Fruit fly (Drosophila melanogaster) whole organism, wandering third instar larva: Measurements from ENCODE around the gene CG32267.

Experiments used
- Abd-B ChIP-seq: fragments of >200 bp; optimal IDR thresholded peaks from 2 replicates; lab custom pipeline; 2017; ENCODE audit warnings: missing biosample characterization, missing genetic modification characterization
- CG32264 ChIP-seq: fragments of 200-800 bp; sonication (Bioruptor generic); optimal IDR thresholded peaks from 2 replicates; lab custom pipeline; 2016; ENCODE audit warnings: missing biosample characterization, missing genetic modification characterization
- CrebA ChIP-seq: fragments of 200-800 bp; sonication (Bioruptor generic); optimal IDR thresholded peaks from 2 replicates; lab custom pipeline; 2016; ENCODE audit warnings: missing biosample characterization, mild to moderate bottlenecking, missing genetic modification characterization, borderline replicate concordance
- Dfd ChIP-seq: fragments of >200 bp; optimal IDR thresholded peaks from 2 replicates; lab custom pipeline; 2017; ENCODE audit warnings: missing biosample characterization, missing genetic modification characterization
- Dif ChIP-seq: fragments of 200-275, 200-300 bp; sonication (Bioruptor generic); optimal IDR thresholded peaks from 2 replicates; lab custom pipeline; 2018; ENCODE audit warnings: missing biosample characterization, missing genetic modification characterization; ENCODE audit not compliant: partially characterized antibody
- GATAd ChIP-seq: sonication (Bioruptor generic); optimal IDR thresholded peaks from 2 replicates; lab custom pipeline; 2016; ENCODE audit warnings: missing biosample characterization, missing genetic modification characterization
- HLH106 ChIP-seq: fragments of 200-800 bp; optimal IDR thresholded peaks from 3 replicates; lab custom pipeline; 2019; ENCODE audit warnings: missing biosample characterization, mild to moderate bottlenecking, missing genetic modification characterization, moderate library complexity
- Hnf4 ChIP-seq: fragments of 200-800 bp; sonication (Bioruptor generic); optimal IDR thresholded peaks from 2 replicates; lab custom pipeline; 2016; ENCODE audit warnings: missing biosample characterization, mild to moderate bottlenecking, missing genetic modification characterization
- Hr78 ChIP-seq: fragments of >200 bp; optimal IDR thresholded peaks from 2 replicates; lab custom pipeline; 2017; ENCODE audit warnings: missing biosample characterization, missing genetic modification characterization
- Hr83 ChIP-seq: fragments of 200-300 bp; sonication (Bioruptor generic); optimal IDR thresholded peaks from 2 replicates; lab custom pipeline; 2016; ENCODE audit warnings: missing biosample characterization, mild to moderate bottlenecking, missing genetic modification characterization, moderate library complexity; ENCODE audit not compliant: poor library complexity, severe bottlenecking
- Jra ChIP-seq: sonication (Bioruptor generic); optimal IDR thresholded peaks from 2 replicates; lab custom pipeline; 2016; ENCODE audit warnings: missing biosample characterization, missing genetic modification characterization
- Mio ChIP-seq: sonication (Bioruptor generic); optimal IDR thresholded peaks from 2 replicates; lab custom pipeline; 2016; ENCODE audit warnings: missing biosample characterization, missing genetic modification characterization
- Myc ChIP-seq: fragments of >200 bp; optimal IDR thresholded peaks from 2 replicates; lab custom pipeline; 2017
- N ChIP-seq: fragments of >200 bp; optimal IDR thresholded peaks from 2 replicates; lab custom pipeline; 2018; ENCODE audit warnings: missing biosample characterization, missing external identifiers, missing genetic modification characterization
- OdsH ChIP-seq: fragments of 200-800 bp; sonication (Bioruptor generic); optimal IDR thresholded peaks from 2 replicates; lab custom pipeline; 2016; ENCODE audit warnings: missing biosample characterization, mild to moderate bottlenecking, missing genetic modification characterization
- Rel ChIP-seq, 2 experiments: fragments of 200-800 bp; sonication (Bioruptor generic) in 1 of 2; optimal IDR thresholded peaks; 2 replicates in 1 of 2; 3 replicates in 1 of 2; lab custom pipeline; 2016 to 2019; ENCODE audit warnings: mild to moderate bottlenecking in 2 of 2, missing biosample characterization in 2 of 2, missing genetic modification characterization in 2 of 2, moderate library complexity in 1 of 2
- Sp1 ChIP-seq: fragments of 200-800 bp; sonication (Bioruptor generic); optimal IDR thresholded peaks from 3 replicates; lab custom pipeline; 2019; ENCODE audit warnings: missing biosample characterization, mild to moderate bottlenecking, missing genetic modification characterization, moderate library complexity
- Vsx2 ChIP-seq: fragments of 200-300, 225-300 bp; sonication (Bioruptor generic); optimal IDR thresholded peaks from 2 replicates; lab custom pipeline; 2018; ENCODE audit warnings: missing biosample characterization, missing genetic modification characterization; ENCODE audit not compliant: partially characterized antibody
- br ChIP-seq: fragments of 200-800 bp; sonication (Bioruptor generic); optimal IDR thresholded peaks from 2 replicates; lab custom pipeline; 2016; ENCODE audit warnings: missing biosample characterization, missing genetic modification characterization
- brk ChIP-seq: fragments of 200-800 bp; sonication (Bioruptor generic); optimal IDR thresholded peaks from 2 replicates; lab custom pipeline; 2016; ENCODE audit warnings: missing biosample characterization, mild to moderate bottlenecking, missing genetic modification characterization
- dl ChIP-seq, 2 experiments: fragments of 175-275, 200-275 bp in 1 of 2; fragments of 200-275 bp in 1 of 2; sonication (Bioruptor generic); optimal IDR thresholded peaks; lab custom pipeline; 2018; ENCODE audit warnings: mild to moderate bottlenecking in 2 of 2, missing biosample characterization in 2 of 2, missing genetic modification characterization in 2 of 2, moderate library complexity in 2 of 2; ENCODE audit not compliant: partially characterized antibody in 2 of 2, insufficient read depth in 1 of 2
- dmrt93B ChIP-seq: fragments of 200-800 bp; sonication (Bioruptor generic); optimal IDR thresholded peaks from 2 replicates; lab custom pipeline; 2018; ENCODE audit warnings: missing biosample characterization, mild to moderate bottlenecking, missing genetic modification characterization
- dsf ChIP-seq: sonication (Bioruptor generic); optimal IDR thresholded peaks from 2 replicates; lab custom pipeline; 2016; ENCODE audit warnings: missing biosample characterization, missing genetic modification characterization, borderline replicate concordance
- ey ChIP-seq: fragments of 200-800 bp; sonication (Bioruptor generic); optimal IDR thresholded peaks from 2 replicates; lab custom pipeline; 2016; ENCODE audit warnings: missing biosample characterization, missing genetic modification characterization
- foxo ChIP-seq, 2 experiments: fragments of 200-800 bp; sonication (Bioruptor generic); optimal IDR thresholded peaks; 2 replicates in 1 of 2; 3 replicates in 1 of 2; lab custom pipeline; 2016 to 2017; ENCODE audit warnings: missing biosample characterization in 2 of 2, missing genetic modification characterization in 2 of 2
- fru ChIP-seq: fragments of 200-800 bp; sonication (Bioruptor generic); optimal IDR thresholded peaks from 3 replicates; lab custom pipeline; 2016; ENCODE audit warnings: missing biosample characterization, mild to moderate bottlenecking, missing genetic modification characterization
- h ChIP-seq: fragments of 200-800 bp; sonication (Bioruptor generic); optimal IDR thresholded peaks from 3 replicates; lab custom pipeline; 2016; ENCODE audit warnings: missing biosample characterization, mild to moderate bottlenecking, missing genetic modification characterization
- jim ChIP-seq: fragments of 175-275, 200-325 bp; sonication (Bioruptor generic); optimal IDR thresholded peaks from 2 replicates; lab custom pipeline; 2016; ENCODE audit warnings: missing biosample characterization, mild to moderate bottlenecking, missing genetic modification characterization
- lola ChIP-seq: fragments of >200 bp; optimal IDR thresholded peaks from 2 replicates; lab custom pipeline; 2017; ENCODE audit warnings: missing biosample characterization, missing genetic modification characterization
- pan ChIP-seq: fragments of >200 bp; optimal IDR thresholded peaks from 2 replicates; lab custom pipeline; 2017
- psq ChIP-seq: fragments of 200-800 bp; sonication (Bioruptor generic); optimal IDR thresholded peaks from 3 replicates; lab custom pipeline; 2017; ENCODE audit warnings: missing biosample characterization, mild to moderate bottlenecking, missing genetic modification characterization, moderate library complexity
- rgr ChIP-seq: fragments of 200-800 bp; sonication (Bioruptor generic); optimal IDR thresholded peaks from 3 replicates; lab custom pipeline; 2016; ENCODE audit warnings: missing biosample characterization, mild to moderate bottlenecking, missing genetic modification characterization
- sage ChIP-seq: fragments of 200-800 bp; sonication (Bioruptor generic); optimal IDR thresholded peaks from 2 replicates; lab custom pipeline; 2016; ENCODE audit warnings: missing biosample characterization, mild to moderate bottlenecking, missing genetic modification characterization
- sv ChIP-seq: fragments of 200-800 bp; sonication (Bioruptor generic); optimal IDR thresholded peaks from 3 replicates; lab custom pipeline; 2016; ENCODE audit warnings: missing biosample characterization, missing genetic modification characterization
- tai ChIP-seq: sonication (Bioruptor generic); optimal IDR thresholded peaks from 2 replicates; lab custom pipeline; 2016; ENCODE audit warnings: missing biosample characterization, missing genetic modification characterization
- usp ChIP-seq: fragments of >200 bp; optimal IDR thresholded peaks from 2 replicates; lab custom pipeline; 2017; ENCODE audit warnings: missing biosample characterization, missing genetic modification characterization
- woc ChIP-seq: sonication (Bioruptor generic); optimal IDR thresholded peaks from 2 replicates; lab custom pipeline; 2016; ENCODE audit warnings: missing biosample characterization, mild to moderate bottlenecking, missing genetic modification characterization

CG32267 gene

dm6 chr3L:3432656-3433344 lies 39.1 kb downstream of the CG32267 start (continued):
- no peak for TF ChIP-seq GATAd (GFP tag; lab: Kevin White, UChicago)
- TF ChIP-seq usp (GFP tag; lab: Kevin White, UChicago) = no peak
- peak in 1 of 2 experiments; percentile 85 for TF ChIP-seq foxo (GFP tag; optimal IDR thresholded peaks at IDR 0.05; lab: Kevin White, UChicago)
- TF ChIP-seq Sp1 (GFP tag; lab: Kevin White, UChicago) = peak; percentile 82
- no peak for TF ChIP-seq Dfd
- TF ChIP-seq brk = peak; percentile 51
- peak; percentile 71 for TF ChIP-seq ey (GFP tag; lab: Kevin White, UChicago)
- TF ChIP-seq psq (GFP tag; lab: Kevin White, UChicago) = peak; percentile 74

- TF ChIP-seq tai (GFP tag; lab: Kevin White, UChicago) (no peak), Mio (GFP tag; lab: Kevin White, UChicago) (no peak), ey (GFP tag; lab: Kevin White, UChicago) (no peak), Rel (GFP tag; optimal IDR thresholded peaks at IDR 0.05; lab: Kevin White, UChicago) (no peak), Rel (tag; optimal IDR thresholded peaks at IDR 0.05; lab: Kevin White, UChicago) (no peak)
Measured at dm6 chr3L:3431061-3431648, 40.8 kb downstream of the CG32267 start.

dm6 chr3L:3427037-3427436 lies 44.9 kb downstream of the CG32267 start:
- TF ChIP-seq Hr78 (GFP tag; lab: Kevin White, UChicago) = no peak
- no peak for TF ChIP-seq dl (GFP tag; optimal IDR thresholded peaks at IDR 0.05; lab: Kevin White, UChicago; ENCODE audit: insufficient read depth in 1 of 2, partially characterized antibody in 2 of 2)
- TF ChIP-seq, all 38 proteins: peak for 0

- TF ChIP-seq Vsx2 (no peak), Hr78 (GFP tag; lab: Kevin White, UChicago) (no peak), CrebA (GFP tag; lab: Kevin White, UChicago) (no peak), sage (GFP tag; lab: Kevin White, UChicago) (no peak), dmrt93B (no peak), OdsH (GFP tag; lab: Kevin White, UChicago) (no peak), Myc (no peak), lola (GFP tag; lab: Kevin White, UChicago) (no peak), HLH106 (no peak), Dfd (no peak), N (GFP tag; lab: Kevin White, UChicago) (no peak), ey (GFP tag; lab: Kevin White, UChicago) (no peak)
Measured at dm6 chr3L:3424846-3425245, 47.1 kb downstream of the CG32267 start, which contains the start of gene sty. TSS of gene sty (minus strand) at chr3L:3424935.

- TF ChIP-seq br (GFP tag; lab: Kevin White, UChicago) (peak; percentile 72), Hr83 (GFP tag; lab: Kevin White, UChicago) (no peak), Mio (GFP tag; lab: Kevin White, UChicago) (no peak), brk (peak; percentile 33), lola (GFP tag; lab: Kevin White, UChicago) (no peak), Vsx2 (no peak), Abd-B (GFP tag; lab: Kevin White, UChicago) (no peak), fru (GFP tag; lab: Kevin White, UChicago) (peak; percentile 61), Rel (GFP tag; optimal IDR thresholded peaks at IDR 0.05; lab: Kevin White, UChicago) (no peak), Rel (tag; optimal IDR thresholded peaks at IDR 0.05; lab: Kevin White, UChicago) (no peak), Myc (no peak), Hnf4 (GFP tag; lab: Kevin White, UChicago) (no peak), CrebA (GFP tag; lab: Kevin White, UChicago) (no peak), Hr78 (GFP tag; lab: Kevin White, UChicago) (no peak), usp (GFP tag; lab: Kevin White, UChicago) (no peak), h (peak; percentile 65), Jra (GFP tag; lab: Kevin White, UChicago) (peak; percentile 18), rgr (GFP tag; lab: Kevin White, UChicago) (peak; percentile 55), foxo (GFP tag; optimal IDR thresholded peaks at IDR 0.05; lab: Kevin White, UChicago) (peak in 1 of 2 experiments; percentile 69), sv (GFP tag; lab: Kevin White, UChicago) (no peak), pan (no peak), OdsH (GFP tag; lab: Kevin White, UChicago) (peak; percentile 69), woc (peak; percentile 56), dl (GFP tag; optimal IDR thresholded peaks at IDR 0.05; lab: Kevin White, UChicago; ENCODE audit: insufficient read depth in 1 of 2, partially characterized antibody in 2 of 2) (no peak), Sp1 (GFP tag; lab: Kevin White, UChicago) (peak; percentile 73), HLH106 (peak; percentile 72), sage (GFP tag; lab: Kevin White, UChicago) (no peak), dsf (no peak), Dif (GFP tag; lab: Kevin White, UChicago) (no peak), CG32264 (GFP tag; lab: Kevin White, UChicago) (no peak), jim (GFP tag; lab: Kevin White, UChicago) (no peak), psq (GFP tag; lab: Kevin White, UChicago) (peak; percentile 26), GATAd (GFP tag; lab: Kevin White, UChicago) (no peak), tai (GFP tag; lab: Kevin White, UChicago) (no peak)
Measured at dm6 chr3L:3423006-3423405, 48.9 kb downstream of the CG32267 start.
